Fruit fly (Drosophila melanogaster): ENCODE data around the gene CG13962.

- TF ChIP-seq CG10631 (GFP tag; optimal IDR thresholded peaks at IDR 0.05) (no peak), fd59A (GFP tag; optimal IDR thresholded peaks at IDR 0.05) (no peak), CG11294 (GFP tag; IDR thresholded peaks at IDR 0.05) (no peak), CG8119 (GFP tag; IDR thresholded peaks at IDR 0.05) (no peak), ss (GFP tag; optimal IDR thresholded peaks at IDR 0.05) (no peak), CG6792 (GFP tag; optimal IDR thresholded peaks at IDR 0.05) (no peak), topi (GFP tag; optimal IDR thresholded peaks at IDR 0.05) (no peak), Gug (GFP tag; IDR thresholded peaks at IDR 0.05) (no peak), dsx (GFP tag; optimal IDR thresholded peaks at IDR 0.05; ENCODE audit: poor library complexity, severe bottlenecking) (no peak), vri (GFP tag; optimal IDR thresholded peaks at IDR 0.05) (no peak), CG9139 (GFP tag; optimal IDR thresholded peaks at IDR 0.05) (no peak), Blimp-1 (GFP tag; optimal IDR thresholded peaks at IDR 0.05) (no peak), CG34406 (GFP tag; optimal IDR thresholded peaks at IDR 0.05) (no peak), CG3032 (tag; optimal IDR thresholded peaks at IDR 0.05) (no peak)
Measured at dm6 chr2L:19810642-19811041, 3.7 kb downstream of the CG13962 start.

All from whole organism, prepupa.